Fruit fly (Drosophila melanogaster) whole organism, embryonic: ENCODE data around the gene Edg78E.

ENCODE experiments used
- CG1024 ChIP-seq: fragments of 200-800 bp; sonication (Bioruptor generic); IDR thresholded peaks from 2 replicates; pipeline ENCODE4 v1.3.6; 2022; ENCODE audit warnings: missing biosample characterization, missing genetic modification characterization
- CG14014 ChIP-seq: fragments of 200-800 bp; sonication (Bioruptor generic); IDR thresholded peaks from 2 replicates; pipeline ENCODE4 v1.3.6; 2022; ENCODE audit warnings: missing biosample characterization, missing genetic modification characterization
- CG18262 ChIP-seq: fragments of 200-800 bp; optimal IDR thresholded peaks from 3 replicates; lab custom pipeline; 2019; ENCODE audit warnings: missing biosample characterization, mild to moderate bottlenecking, missing genetic modification characterization, moderate library complexity
- CG18476 ChIP-seq: fragments of 200-800 bp; sonication (Bioruptor generic); optimal IDR thresholded peaks from 2 replicates; lab custom pipeline; 2016; ENCODE audit warnings: missing biosample characterization, mild to moderate bottlenecking, missing genetic modification characterization
- CG5180 ChIP-seq: fragments of 200-800 bp; sonication (Bioruptor generic); optimal IDR thresholded peaks from 3 replicates; lab custom pipeline; 2017; ENCODE audit warnings: missing biosample characterization, missing genetic modification characterization, mild to moderate bottlenecking, moderate library complexity, missing genetic modification reagents
- CG6791 ChIP-seq: fragments of 200-800 bp; sonication (Bioruptor generic); IDR thresholded peaks from 3 replicates; pipeline ENCODE4 v1.3.6; 2022; ENCODE audit warnings: missing biosample characterization, missing genetic modification characterization; ENCODE audit not compliant: partially characterized antibody
- TFAM ChIP-seq: fragments of 200-800 bp; sonication (Bioruptor generic); optimal IDR thresholded peaks from 2 replicates; lab custom pipeline; 2017; ENCODE audit warnings: missing biosample characterization, missing genetic modification characterization, inconsistent platforms
- croc ChIP-seq: fragments of 200-800 bp; sonication (Bioruptor generic); conservative IDR thresholded peaks from 3 replicates; pipeline ENCODE4 v1.3.6; 2022; ENCODE audit warnings: missing biosample characterization, missing genetic modification characterization
- dati ChIP-seq: fragments of 200-800 bp; sonication (Bioruptor generic); IDR thresholded peaks from 2 replicates; pipeline ENCODE4 v1.3.6; 2022; ENCODE audit warnings: missing biosample characterization, missing genetic modification characterization
- nmo ChIP-seq: fragments of 200-800 bp; sonication (Bioruptor generic); optimal IDR thresholded peaks from 2 replicates; lab custom pipeline; 2018; ENCODE audit warnings: missing biosample characterization, mild to moderate bottlenecking, missing genetic modification characterization, moderate library complexity
- psq ChIP-seq: fragments of 200-800 bp; sonication (Bioruptor generic); optimal IDR thresholded peaks from 2 replicates; lab custom pipeline; 2017; ENCODE audit warnings: missing biosample characterization, missing genetic modification characterization

dm6 chr3L:21279168-21279567, 18.4 kb downstream of the Edg78E start:
- TF ChIP-seq psq (GFP tag; lab: Kevin White, UChicago) (no peak), CG18262 (tag; lab: Kevin White, UChicago) (no peak), CG6791 (GFP tag; lab: Robert Waterston, UW) (no peak), dati (GFP tag; lab: Robert Waterston, UW) (no peak), CG5180 (GFP tag; lab: Kevin White, UChicago) (no peak), CG1024 (GFP tag; lab: Robert Waterston, UW) (no peak), nmo (GFP tag; lab: Kevin White, UChicago) (no peak), TFAM (GFP tag; lab: Kevin White, UChicago) (no peak), CG18476 (no peak), croc (GFP tag; lab: Robert Waterston, UW) (no peak), CG14014 (GFP tag; lab: Robert Waterston, UW) (no peak)
